Worm (Caenorhabditis elegans) whole organism, L1 larva: ENCODE results near the gene ubh-4.

ENCODE experiments used
- C16A3.4 ChIP-seq: fragments of 150-350 bp; optimal IDR thresholded peaks from 2 replicates; lab custom pipeline; 2014; ENCODE audit warnings: missing biosample characterization, missing genetic modification characterization
- C34B4.2 ChIP-seq: sonication (generic microtip); optimal IDR thresholded peaks from 2 replicates; lab custom pipeline; 2017; ENCODE audit warnings: mild to moderate bottlenecking, missing genetic modification characterization, missing compliant biosample characterization
- F16B12.6 ChIP-seq: fragments of 150-350 bp; optimal IDR thresholded peaks from 2 replicates; lab custom pipeline; 2014; ENCODE audit warnings: missing biosample characterization, missing genetic modification characterization
- Y116A8C.19 ChIP-seq: sonication (generic microtip); optimal IDR thresholded peaks from 2 replicates; lab custom pipeline; 2016; ENCODE audit warnings: missing compliant biosample characterization, missing genetic modification characterization, borderline replicate concordance
- alr-1 ChIP-seq: fragments of 200-800 bp; sonication (Bioruptor generic); optimal IDR thresholded peaks from 2 replicates; lab custom pipeline; 2018; ENCODE audit warnings: borderline replicate concordance, mild to moderate bottlenecking, missing genetic modification characterization, missing compliant biosample characterization
- aly-2 ChIP-seq: fragments of 150-350 bp; optimal IDR thresholded peaks from 2 replicates; lab custom pipeline; 2014; ENCODE audit warnings: missing biosample characterization, missing genetic modification characterization
- blmp-1 ChIP-seq: fragments of 150-350 bp; optimal IDR thresholded peaks from 2 replicates; lab custom pipeline; 2014; ENCODE audit warnings: missing biosample characterization, missing genetic modification characterization
- ceh-63 ChIP-seq: fragments of 200-800 bp; sonication (Bioruptor generic); optimal IDR thresholded peaks from 2 replicates; lab custom pipeline; 2018; ENCODE audit warnings: mild to moderate bottlenecking, missing genetic modification characterization, missing compliant biosample characterization
- ceh-90 ChIP-seq: sonication (generic microtip); optimal IDR thresholded peaks from 2 replicates; lab custom pipeline; 2016; ENCODE audit warnings: missing genetic modification characterization, missing compliant biosample characterization
- efl-1 ChIP-seq, 4 experiments: fragments of 150-350 bp; optimal IDR thresholded peaks in 3 of 4; peaks in 1 of 4; 1 replicate in 1 of 4; 2 replicates in 3 of 4; lab custom pipeline; 2014; ENCODE audit warnings: missing biosample characterization in 2 of 4, missing genetic modification characterization in 2 of 4, missing genetic modification reagents in 2 of 4
- efl-3 ChIP-seq: fragments of 200-800 bp; sonication (Bioruptor generic); optimal IDR thresholded peaks from 2 replicates; lab custom pipeline; 2018; ENCODE audit warnings: mild to moderate bottlenecking, missing genetic modification characterization, missing compliant biosample characterization
- egl-13 ChIP-seq: sonication (generic microtip); optimal IDR thresholded peaks from 2 replicates; lab custom pipeline; 2016; ENCODE audit warnings: missing genotype, missing genetic modification reagents, missing genetic modification characterization, missing compliant biosample characterization
- egl-27 ChIP-seq, 2 experiments: fragments of 150-350 bp in 1 of 2; sonication (generic microtip); optimal IDR thresholded peaks; 3 replicates each; lab custom pipeline; 2017 to 2018; ENCODE audit warnings: missing biosample characterization in 2 of 2, missing genetic modification characterization in 2 of 2, missing genetic modification reagents in 2 of 2
- elt-3 ChIP-seq, 6 experiments: fragments of 150-350 bp in 1 of 6; sonication (generic microtip); optimal IDR thresholded peaks; 2 replicates each; lab custom pipeline; 2017 to 2018; ENCODE audit warnings: missing biosample characterization in 6 of 6, missing genetic modification characterization in 6 of 6, inconsistent platforms in 1 of 6
- ets-5 ChIP-seq: fragments of 200-800 bp; sonication (Bioruptor generic); IDR thresholded peaks from 2 replicates; pipeline ENCODE4 v1.3.6; 2022; ENCODE audit warnings: missing genetic modification characterization, missing compliant biosample characterization
- fkh-4 ChIP-seq: sonication (generic microtip); optimal IDR thresholded peaks from 2 replicates; lab custom pipeline; 2016; ENCODE audit warnings: missing compliant biosample characterization, missing genetic modification characterization, borderline replicate concordance
- fkh-8 ChIP-seq: sonication (generic microtip); optimal IDR thresholded peaks from 2 replicates; lab custom pipeline; 2016; ENCODE audit warnings: mild to moderate bottlenecking, missing genetic modification characterization, missing compliant biosample characterization
- fos-1 ChIP-seq: fragments of 150-350 bp; optimal IDR thresholded peaks from 2 replicates; lab custom pipeline; 2014; ENCODE audit warnings: missing biosample characterization, missing genetic modification characterization
- irx-1 ChIP-seq: sonication (generic microtip); optimal IDR thresholded peaks from 2 replicates; lab custom pipeline; 2016; ENCODE audit warnings: missing genetic modification characterization, missing compliant biosample characterization
- isw-1 ChIP-seq: fragments of 200-800 bp; sonication (Bioruptor generic); IDR thresholded peaks from 2 replicates; pipeline ENCODE4 v1.3.6; 2022; ENCODE audit warnings: missing genetic modification characterization, missing compliant biosample characterization
- lin-15B ChIP-seq: fragments of 150-350 bp; sonication (generic microtip); optimal IDR thresholded peaks from 3 replicates; lab custom pipeline; 2014; ENCODE audit warnings: missing biosample characterization, missing genetic modification characterization
- lin-35 ChIP-seq, 2 experiments: fragments of 150-350 bp; optimal IDR thresholded peaks; 2 replicates each; lab custom pipeline; 2014; ENCODE audit warnings: missing biosample characterization in 2 of 2, missing genetic modification characterization in 2 of 2, missing genetic modification reagents in 2 of 2
- lir-3 ChIP-seq: sonication (generic microtip); optimal IDR thresholded peaks from 2 replicates; lab custom pipeline; 2016; ENCODE audit warnings: mild to moderate bottlenecking, missing genetic modification characterization, moderate library complexity, missing compliant biosample characterization; ENCODE audit not compliant: poor library complexity
- mdl-1 ChIP-seq, 2 experiments: fragments of 150-350 bp; optimal IDR thresholded peaks; 2 replicates each; lab custom pipeline; 2014 to 2017; ENCODE audit warnings: missing biosample characterization in 2 of 2, missing genetic modification characterization in 2 of 2, inconsistent platforms in 1 of 2
- mef-2 ChIP-seq: fragments of 150-350 bp; optimal IDR thresholded peaks from 2 replicates; lab custom pipeline; 2014; ENCODE audit warnings: missing biosample characterization, missing genetic modification characterization
- mep-1 ChIP-seq: fragments of 150-350 bp; optimal IDR thresholded peaks from 2 replicates; lab custom pipeline; 2014; ENCODE audit warnings: missing biosample characterization, missing genetic modification characterization
- nhr-11 ChIP-seq: fragments of 150-350 bp; optimal IDR thresholded peaks from 2 replicates; lab custom pipeline; 2014; ENCODE audit warnings: missing biosample characterization, missing genetic modification characterization
- nhr-20 ChIP-seq: sonication (generic microtip); optimal IDR thresholded peaks from 2 replicates; lab custom pipeline; 2016; ENCODE audit warnings: mild to moderate bottlenecking, missing genetic modification characterization, missing compliant biosample characterization
- nhr-237 ChIP-seq: fragments of 150-350 bp; optimal IDR thresholded peaks from 2 replicates; lab custom pipeline; 2014; ENCODE audit warnings: missing biosample characterization, missing genetic modification characterization
- nhr-47 ChIP-seq: sonication (generic microtip); optimal IDR thresholded peaks from 2 replicates; lab custom pipeline; 2016; ENCODE audit warnings: mild to moderate bottlenecking, missing genetic modification characterization, moderate library complexity, missing compliant biosample characterization
- nhr-71 ChIP-seq: sonication (generic microtip); optimal IDR thresholded peaks from 2 replicates; lab custom pipeline; 2016; ENCODE audit warnings: mild to moderate bottlenecking, missing genetic modification characterization, moderate library complexity, missing compliant biosample characterization
- nhr-84 ChIP-seq: sonication (generic microtip); optimal IDR thresholded peaks from 2 replicates; lab custom pipeline; 2017; ENCODE audit warnings: missing biosample characterization, missing genetic modification characterization
- nhr-85 ChIP-seq: sonication (generic microtip); peaks from one replicate; lab custom pipeline; 2016; ENCODE audit warnings: missing genetic modification characterization, inconsistent platforms, missing compliant biosample characterization
- pag-3 ChIP-seq: sonication (generic microtip); optimal IDR thresholded peaks from 2 replicates; lab custom pipeline; 2017; ENCODE audit warnings: missing genetic modification characterization, mild to moderate bottlenecking, missing compliant biosample characterization, antibody characterized with exemption, borderline replicate concordance; ENCODE audit not compliant: insufficient read depth
- snu-23 ChIP-seq: sonication (generic microtip); optimal IDR thresholded peaks from 2 replicates; lab custom pipeline; 2016; ENCODE audit warnings: missing genetic modification characterization, missing compliant biosample characterization
- sox-4 ChIP-seq: sonication (generic microtip); optimal IDR thresholded peaks from 2 replicates; lab custom pipeline; 2016; ENCODE audit warnings: missing genetic modification characterization, missing compliant biosample characterization
- sptf-1 ChIP-seq: fragments of 150-350 bp; optimal IDR thresholded peaks from 2 replicates; lab custom pipeline; 2014; ENCODE audit warnings: missing biosample characterization, missing genetic modification characterization
- sup-37 ChIP-seq: fragments of 200-800 bp; sonication (Bioruptor generic); optimal IDR thresholded peaks from 2 replicates; lab custom pipeline; 2018; ENCODE audit warnings: mild to moderate bottlenecking, missing genetic modification characterization, missing compliant biosample characterization
- swsn-7 ChIP-seq: sonication (generic microtip); optimal IDR thresholded peaks from 2 replicates; lab custom pipeline; 2016; ENCODE audit warnings: missing genetic modification characterization, missing compliant biosample characterization
- unc-62 ChIP-seq: fragments of 150-350 bp; optimal IDR thresholded peaks from 2 replicates; lab custom pipeline; 2014; ENCODE audit warnings: missing biosample characterization, missing genetic modification reagents, missing genetic modification characterization
- unc-86 ChIP-seq: sonication (generic microtip); optimal IDR thresholded peaks from 2 replicates; lab custom pipeline; 2016; ENCODE audit warnings: missing genetic modification characterization, missing compliant biosample characterization
- unc-98 ChIP-seq: fragments of 200-800 bp; sonication (Bioruptor generic); IDR thresholded peaks from 2 replicates; pipeline ENCODE4 v1.3.6; 2022; ENCODE audit warnings: missing genetic modification characterization, missing compliant biosample characterization
- vab-15 ChIP-seq: sonication (generic microtip); optimal IDR thresholded peaks from 2 replicates; lab custom pipeline; 2017; ENCODE audit warnings: missing genotype, mild to moderate bottlenecking, missing genetic modification characterization, missing compliant biosample characterization
- xbp-1 ChIP-seq: sonication (generic microtip); optimal IDR thresholded peaks from 2 replicates; lab custom pipeline; 2016; ENCODE audit warnings: missing genetic modification characterization, missing compliant biosample characterization
- zag-1 ChIP-seq: fragments of 150-350 bp; optimal IDR thresholded peaks from 2 replicates; lab custom pipeline; 2014; ENCODE audit warnings: missing biosample characterization, missing genetic modification characterization
- zip-4 ChIP-seq: fragments of 200-800 bp; sonication (Bioruptor generic); optimal IDR thresholded peaks from 2 replicates; lab custom pipeline; 2018; ENCODE audit warnings: mild to moderate bottlenecking, missing genetic modification characterization, moderate library complexity, missing compliant biosample characterization

The ubh-4 gene

ce11 chrII:8012071-8013031 is 27.0 kb downstream of the ubh-4 start, which contains the start of gene DH11.2 (continued):
- TF ChIP-seq lin-35 (GFP tag; optimal IDR thresholded peaks at IDR 0.05; lab: Kevin White, UChicago) (peak; percentile 1 to 43), mep-1 (tag; lab: Kevin White, UChicago) (peak; percentile 37), sptf-1 (tag; lab: Kevin White, UChicago) (no peak), nhr-47 (tag; lab: Kevin White, UChicago) (no peak), efl-3 (GFP tag; lab: Kevin White, UChicago) (no peak), sup-37 (GFP tag; lab: Kevin White, UChicago) (peak; percentile 34), zag-1 (tag; lab: Kevin White, UChicago) (no peak), C34B4.2 (tag; lab: Kevin White, UChicago) (no peak), egl-27 (tag; optimal IDR thresholded peaks at IDR 0.05; lab: Kevin White, UChicago) (no peak), alr-1 (no peak), nhr-20 (tag; lab: Kevin White, UChicago) (peak; percentile 65), F16B12.6 (tag; lab: Kevin White, UChicago) (no peak), ceh-63 (GFP tag; lab: Kevin White, UChicago) (no peak), pag-3 (tag; lab: Kevin White, UChicago) (no peak), elt-3 (tag; optimal IDR thresholded peaks at IDR 0.05; lab: Kevin White, UChicago) (peak in 1 of 6 experiments; percentile 56), sox-4 (tag; lab: Kevin White, UChicago) (no peak), nhr-237 (tag; lab: Kevin White, UChicago) (no peak), Y116A8C.19 (tag; lab: Kevin White, UChicago) (no peak), ceh-90 (tag; lab: Kevin White, UChicago) (no peak), nhr-85 (tag; lab: Kevin White, UChicago) (peak; percentile 74), mef-2 (tag; lab: Kevin White, UChicago) (no peak), ets-5 (GFP tag; lab: Robert Waterston, UW) (no peak), C16A3.4 (tag; lab: Kevin White, UChicago) (peak; percentile 44), lir-3 (peak; percentile 27), unc-98 (GFP tag; lab: Robert Waterston, UW) (no peak), nhr-71 (tag; lab: Kevin White, UChicago) (peak; percentile 73), isw-1 (no peak), unc-86 (tag; lab: Kevin White, UChicago) (no peak), efl-1 (optimal IDR thresholded peaks at IDR 0.05; lab: Kevin White, UChicago) (no peak), efl-1 (GFP tag; optimal IDR thresholded peaks at IDR 0.05 in 1 of 2; lab: Kevin White, UChicago) (peak in 1 of 2 experiments; percentile 68), aly-2 (tag; lab: Kevin White, UChicago) (no peak), egl-13 (tag; lab: Kevin White, UChicago) (no peak), mdl-1 (tag; optimal IDR thresholded peaks at IDR 0.05; lab: Kevin White, UChicago) (peak in 1 of 2 experiments; percentile 62), nhr-11 (tag; lab: Kevin White, UChicago) (no peak), lin-15B (tag; lab: Kevin White, UChicago) (no peak), snu-23 (GFP tag; lab: Kevin White, UChicago) (peak; percentile 39), unc-62 (no peak), nhr-84 (tag; lab: Kevin White, UChicago) (no peak), vab-15 (tag; lab: Kevin White, UChicago) (no peak), fos-1 (tag; lab: Kevin White, UChicago) (no peak), zip-4 (no peak), irx-1 (tag; lab: Kevin White, UChicago) (no peak), blmp-1 (tag; lab: Kevin White, UChicago) (peak; percentile 61), fkh-4 (tag; lab: Kevin White, UChicago) (no peak), xbp-1 (tag; lab: Kevin White, UChicago) (no peak), swsn-7 (tag; lab: Kevin White, UChicago) (peak; percentile 21), fkh-8 (tag; lab: Kevin White, UChicago) (no peak)
- TF ChIP-seq, all 84 proteins: peak for 20
